Worm (Caenorhabditis elegans) whole organism, L4 larva: Measurements from ENCODE around the gene twk-12.

Experiments
- T20F7.1 ChIP-seq: fragments of 200-800 bp; sonication (Bioruptor generic); optimal IDR thresholded peaks from 2 replicates; lab custom pipeline; 2018; ENCODE audit warnings: mild to moderate bottlenecking, missing genetic modification characterization, missing compliant biosample characterization
- fkh-10 ChIP-seq: fragments of 150-350 bp; optimal IDR thresholded peaks from 2 replicates; lab custom pipeline; 2014; ENCODE audit warnings: missing biosample characterization, missing genetic modification reagents, missing genetic modification characterization
- hlh-11 ChIP-seq: fragments of 200-800 bp; sonication (Bioruptor generic); optimal IDR thresholded peaks from 2 replicates; lab custom pipeline; 2018; ENCODE audit warnings: mild to moderate bottlenecking, missing genetic modification characterization, missing compliant biosample characterization
- jun-1 ChIP-seq: fragments of 150-350 bp; optimal IDR thresholded peaks from 2 replicates; lab custom pipeline; 2014; ENCODE audit warnings: missing biosample characterization, missing genetic modification reagents, missing genetic modification characterization
- lsy-2 ChIP-seq, 2 experiments: fragments of 150-350 bp in 1 of 2; sonication (generic microtip) in 1 of 2; optimal IDR thresholded peaks; 2 replicates each; lab custom pipeline; 2014 to 2017; ENCODE audit warnings: missing biosample characterization in 2 of 2, missing genetic modification characterization in 2 of 2
- nhr-237 ChIP-seq: sonication (generic microtip); optimal IDR thresholded peaks from 2 replicates; lab custom pipeline; 2017; ENCODE audit warnings: missing biosample characterization, missing genetic modification characterization
- nhr-28 ChIP-seq: fragments of 150-350 bp; optimal IDR thresholded peaks from 2 replicates; lab custom pipeline; 2014; ENCODE audit warnings: missing biosample characterization, missing genetic modification characterization
- unc-39 ChIP-seq: sonication (generic microtip); optimal IDR thresholded peaks from 2 replicates; lab custom pipeline; 2017; ENCODE audit warnings: missing biosample characterization, missing genetic modification characterization
- unc-62 ChIP-seq, 3 experiments: fragments of 150-350 bp in 1 of 3; sonication (generic microtip); optimal IDR thresholded peaks in 2 of 3; peaks in 1 of 3; 1 replicate in 1 of 3; 2 replicates in 2 of 3; lab custom pipeline; 2014 to 2017; ENCODE audit warnings: missing biosample characterization in 3 of 3, missing genetic modification characterization in 3 of 3, missing genetic modification reagents in 3 of 3, missing genotype in 1 of 3
- vab-7 ChIP-seq: fragments of 200-800 bp; sonication (Bioruptor generic); IDR thresholded peaks from 2 replicates; pipeline ENCODE4 v1.3.6; 2022; ENCODE audit warnings: missing genetic modification reagents, missing genetic modification characterization, missing compliant biosample characterization
- zag-1 ChIP-seq: fragments of 150-350 bp; optimal IDR thresholded peaks from 2 replicates; lab custom pipeline; 2014; ENCODE audit warnings: missing biosample characterization, missing genetic modification characterization

ce11 chrV:10648146-10648545, 19.2 kb upstream of the twk-12 start, which contains the start of gene aqp-6:
- TF ChIP-seq fkh-10 (GFP tag; lab: Kevin White, UChicago) (no peak), lsy-2 (tag; optimal IDR thresholded peaks at IDR 0.05; lab: Kevin White, UChicago) (no peak), zag-1 (tag; lab: Kevin White, UChicago) (no peak), nhr-28 (no peak), vab-7 (GFP tag; lab: Robert Waterston, UW) (no peak), T20F7.1 (GFP tag; lab: Kevin White, UChicago) (no peak), unc-62 (GFP tag; optimal IDR thresholded peaks at IDR 0.05 in 1 of 2; lab: Kevin White, UChicago) (no peak), unc-62 (tag; optimal IDR thresholded peaks at IDR 0.05; lab: Kevin White, UChicago) (no peak), hlh-11 (tag; lab: Kevin White, UChicago) (no peak), jun-1 (tag; lab: Kevin White, UChicago) (no peak), unc-39 (no peak), nhr-237 (tag; lab: Kevin White, UChicago) (no peak)
